Fruit fly (Drosophila melanogaster): Measurements from ENCODE around the gene CG14540.
A peak's percentile ranks its signal among the peaks of the same experiment; 100 is the strongest.

CG14540 gene

dm6 chr3R:26008892-26009539 lies 49.9 kb downstream of the CG14540 start (continued):
- TF ChIP-seq Fer1 (GFP tag; optimal IDR thresholded peaks at IDR 0.05) (peak; percentile 88), CG3163 (GFP tag; optimal IDR thresholded peaks at IDR 0.05) (peak; percentile 53), Oaz (GFP tag; IDR thresholded peaks at IDR 0.05) (peak; percentile 69), toy (GFP tag; IDR thresholded peaks at IDR 0.05) (0 out of 2 replicates have a peak, but pooled peaks have one; percentile 24), ERR (GFP tag; optimal IDR thresholded peaks at IDR 0.05) (peak; percentile 63), CG8924 (tag; optimal IDR thresholded peaks at IDR 0.05) (peak; percentile 93), CG13894 (tag; optimal IDR thresholded peaks at IDR 0.05) (no peak), CG11560 (tag; IDR thresholded peaks at IDR 0.05) (peak; percentile 58; the same call in 1 of the 3 replicates), fd64A (GFP tag; optimal IDR thresholded peaks at IDR 0.05) (peak; percentile 82), CG17186 (GFP tag; optimal IDR thresholded peaks at IDR 0.05) (peak; percentile 42), ranshi (GFP tag; IDR thresholded peaks at IDR 0.05) (peak; percentile 85), CG2889 (GFP tag; IDR thresholded peaks at IDR 0.05) (peak; percentile 44; the same call in 1 of the 3 replicates), TFAM (GFP tag; optimal IDR thresholded peaks at IDR 0.05) (no peak), D (optimal IDR thresholded peaks at IDR 0.05) (no peak), D (GFP tag; optimal IDR thresholded peaks at IDR 0.05) (peak; percentile 88), CG2202 (tag; optimal IDR thresholded peaks at IDR 0.05) (peak; percentile 88), CG10267 (tag; optimal IDR thresholded peaks at IDR 0.05) (peak; percentile 85), CG12942 (GFP tag; optimal IDR thresholded peaks at IDR 0.05) (peak; percentile 83), CG12744 (GFP tag; optimal IDR thresholded peaks at IDR 0.05) (peak; percentile 79), prd (optimal IDR thresholded peaks at IDR 0.05) (no peak), prd (GFP tag; IDR thresholded peaks at IDR 0.05) (peak; percentile 87), CG7271 (tag; optimal IDR thresholded peaks at IDR 0.05) (peak; percentile 57), CG2875 (GFP tag; optimal IDR thresholded peaks at IDR 0.05) (peak; percentile 80), YL-1 (GFP tag; optimal IDR thresholded peaks at IDR 0.05) (no peak), CG4820 (GFP tag; optimal IDR thresholded peaks at IDR 0.05) (peak; percentile 81), luna (GFP tag; optimal IDR thresholded peaks at IDR 0.05) (peak; percentile 55), CG8281 (tag; optimal IDR thresholded peaks at IDR 0.05) (peak; percentile 62), crc (GFP tag; optimal IDR thresholded peaks at IDR 0.05) (peak; percentile 82), CG2129 (GFP tag; IDR thresholded peaks at IDR 0.05; ENCODE audit: partially characterized antibody) (no peak), CG17612 (GFP tag; IDR thresholded peaks at IDR 0.05) (no peak), Rfx (GFP tag; IDR thresholded peaks at IDR 0.05) (peak; percentile 90), ab (GFP tag; optimal IDR thresholded peaks at IDR 0.05) (peak; percentile 46), lab (GFP tag; optimal IDR thresholded peaks at IDR 0.05) (peak; percentile 88), B-H1 (GFP tag; IDR thresholded peaks at IDR 0.05) (peak; percentile 77), Gug (GFP tag; IDR thresholded peaks at IDR 0.05) (peak; percentile 81), CG8359 (GFP tag; optimal IDR thresholded peaks at IDR 0.05; ENCODE audit: borderline replicate concordance) (peak; percentile 71), ac (GFP tag; optimal IDR thresholded peaks at IDR 0.05) (no peak), CG14050 (GFP tag; IDR thresholded peaks at IDR 0.05) (peak; percentile 83), Camta (GFP tag; optimal IDR thresholded peaks at IDR 0.05) (peak; percentile 90), CG18764 (GFP tag; optimal IDR thresholded peaks at IDR 0.05) (peak; percentile 84), CG10654 (GFP tag; optimal IDR thresholded peaks at IDR 0.05) (peak; percentile 80), D19B (GFP tag; optimal IDR thresholded peaks at IDR 0.05) (peak; percentile 57), CG5953 (GFP tag; IDR thresholded peaks at IDR 0.05) (peak; percentile 75), Rx (GFP tag; IDR thresholded peaks at IDR 0.05) (peak; percentile 73), sc (optimal IDR thresholded peaks at IDR 0.05) (no peak), sc (GFP tag; optimal IDR thresholded peaks at IDR 0.05) (peak; percentile 80), Chrac-16 (GFP tag; optimal IDR thresholded peaks at IDR 0.05) (peak; percentile 81), sima (GFP tag; optimal IDR thresholded peaks at IDR 0.05) (peak; percentile 50), dmrt11E (tag; optimal IDR thresholded peaks at IDR 0.05) (peak; percentile 90), Poxn (GFP tag; IDR thresholded peaks at IDR 0.05) (peak; percentile 63), eyg (GFP tag; optimal IDR thresholded peaks at IDR 0.05) (peak; percentile 71)
